Fruit fly (Drosophila melanogaster): ENCODE measurements around the gene CG33270.

dm6 chr3L:11601133-11601532 lies 22.7 kb upstream of the CG33270 start:
- TF ChIP-seq Chrac-16 (GFP tag; optimal IDR thresholded peaks at IDR 0.05) (no peak), CG3281 (GFP tag; optimal IDR thresholded peaks at IDR 0.05) (no peak), Taf1 (GFP tag; IDR thresholded peaks at IDR 0.05) (no peak), CG10274 (GFP tag; optimal IDR thresholded peaks at IDR 0.05) (no peak), CG7357 (GFP tag; IDR thresholded peaks at IDR 0.05) (0 out of 3 replicates have a peak, but pooled peaks have one; percentile 32), Doc3 (GFP tag; IDR thresholded peaks at IDR 0.05; ENCODE audit: partially characterized antibody) (no peak), Vsx1 (GFP tag; optimal IDR thresholded peaks at IDR 0.05) (no peak), Hr39 (optimal IDR thresholded peaks at IDR 0.05) (no peak), dan (GFP tag; IDR thresholded peaks at IDR 0.05) (no peak), CG9727 (GFP tag; optimal IDR thresholded peaks at IDR 0.05) (no peak), Stat92E (GFP tag; optimal IDR thresholded peaks at IDR 0.05) (no peak), CG8388 (GFP tag; optimal IDR thresholded peaks at IDR 0.05) (no peak), tll (GFP tag; optimal IDR thresholded peaks at IDR 0.05) (no peak), slou (GFP tag; optimal IDR thresholded peaks at IDR 0.05) (no peak)

All from whole organism, embryonic.